Worm (Caenorhabditis elegans): ENCODE data around the gene cht-3.

Gene cht-3

DNA sequence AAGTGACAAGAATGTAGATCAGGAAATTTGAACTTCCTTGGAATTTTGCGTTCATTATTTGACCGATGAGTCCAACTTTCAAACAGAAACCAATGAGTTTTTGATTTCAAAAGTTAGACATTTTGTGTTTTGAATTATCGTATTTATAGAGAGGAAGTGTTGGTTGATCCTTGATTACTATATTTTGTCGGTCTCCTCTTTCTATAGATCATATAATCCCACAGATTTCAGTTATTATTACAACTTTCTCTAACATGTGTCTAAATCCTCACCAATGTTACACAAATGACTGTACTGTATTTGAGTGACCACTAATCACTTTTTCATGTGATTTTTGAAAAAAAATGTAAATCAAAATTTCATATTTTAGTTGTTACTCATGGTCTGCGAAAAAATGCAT is 38.9 kb upstream of the cht-3 start, which contains the start of gene B0478.3:
TSS of gene B0478.3 (minus strand) at position 101 of the 400 bp plus-strand sequence.
- no peak for TF ChIP-seq nfya-1 (tag; optimal IDR thresholded peaks at IDR 0.05; ENCODE audit: insufficient read depth)
- no peak for TF ChIP-seq snpc-4 (tag; optimal IDR thresholded peaks at IDR 0.05)
- no peak for TF ChIP-seq eor-1 (tag; optimal IDR thresholded peaks at IDR 0.05)
- no peak for TF ChIP-seq aly-2 (tag; optimal IDR thresholded peaks at IDR 0.05)

- no peak for TF ChIP-seq ztf-11 (tag; optimal IDR thresholded peaks at IDR 0.05)
- no peak for TF ChIP-seq nhr-28 (tag; optimal IDR thresholded peaks at IDR 0.05)
- no peak for TF ChIP-seq ama-1 (optimal IDR thresholded peaks at IDR 0.05)
- no peak for TF ChIP-seq ceh-82 (tag; optimal IDR thresholded peaks at IDR 0.05)
- TF ChIP-seq nhr-76 (tag; optimal IDR thresholded peaks at IDR 0.05) = no peak
- TF ChIP-seq lsy-12 (tag; optimal IDR thresholded peaks at IDR 0.05) = no peak
Observed at ce11 chrIV:6965192-6965591, 38.2 kb upstream of the cht-3 start, which contains the start of gene ZK381.2. TSS of gene ZK381.2 (plus strand) at chrIV:6965492.

ce11 chrIV:6970271-6970670 is 33.2 kb upstream of the cht-3 start, which contains the start of gene ZK381.8:
TSS of gene ZK381.8 (minus strand) at chrIV:6970371.
- TF ChIP-seq nfya-1 (tag; optimal IDR thresholded peaks at IDR 0.05; ENCODE audit: insufficient read depth) = no peak
- TF ChIP-seq eor-1 (tag; optimal IDR thresholded peaks at IDR 0.05) = no peak
- no peak for TF ChIP-seq nhr-11 (tag; optimal IDR thresholded peaks at IDR 0.05)
- TF ChIP-seq elt-2 (tag; optimal IDR thresholded peaks at IDR 0.05) = no peak
- TF ChIP-seq lin-39 (tag; optimal IDR thresholded peaks at IDR 0.05) = no peak

- TF ChIP-seq fos-1 (tag; optimal IDR thresholded peaks at IDR 0.05) (no peak), ama-1 (optimal IDR thresholded peaks at IDR 0.05) (no peak), ztf-11 (tag; optimal IDR thresholded peaks at IDR 0.05) (no peak), unc-39 (tag; optimal IDR thresholded peaks at IDR 0.05) (no peak), daf-12 (tag; optimal IDR thresholded peaks at IDR 0.05) (no peak), aly-2 (tag; optimal IDR thresholded peaks at IDR 0.05) (no peak), mdl-1 (tag; optimal IDR thresholded peaks at IDR 0.05) (no peak), egl-27 (tag; optimal IDR thresholded peaks at IDR 0.05) (no peak), lin-39 (tag; optimal IDR thresholded peaks at IDR 0.05) (no peak), snpc-4 (tag; optimal IDR thresholded peaks at IDR 0.05) (no peak), nhr-76 (tag; optimal IDR thresholded peaks at IDR 0.05) (no peak), ceh-9 (tag; optimal IDR thresholded peaks at IDR 0.05) (no peak), nhr-28 (tag; optimal IDR thresholded peaks at IDR 0.05) (no peak), jun-1 (tag; optimal IDR thresholded peaks at IDR 0.05) (no peak), ceh-28 (tag; optimal IDR thresholded peaks at IDR 0.05) (no peak), sea-2 (GFP tag; optimal IDR thresholded peaks at IDR 0.05) (no peak), lsy-12 (tag; optimal IDR thresholded peaks at IDR 0.05) (no peak), nhr-12 (tag; optimal IDR thresholded peaks at IDR 0.05) (no peak), zag-1 (tag; optimal IDR thresholded peaks at IDR 0.05) (no peak)
Observed at ce11 chrIV:6971213-6971612, 32.2 kb upstream of the cht-3 start, which contains the start of gene ZK381.62. TSS of gene ZK381.62 (minus strand) at chrIV:6971313.

DNA sequence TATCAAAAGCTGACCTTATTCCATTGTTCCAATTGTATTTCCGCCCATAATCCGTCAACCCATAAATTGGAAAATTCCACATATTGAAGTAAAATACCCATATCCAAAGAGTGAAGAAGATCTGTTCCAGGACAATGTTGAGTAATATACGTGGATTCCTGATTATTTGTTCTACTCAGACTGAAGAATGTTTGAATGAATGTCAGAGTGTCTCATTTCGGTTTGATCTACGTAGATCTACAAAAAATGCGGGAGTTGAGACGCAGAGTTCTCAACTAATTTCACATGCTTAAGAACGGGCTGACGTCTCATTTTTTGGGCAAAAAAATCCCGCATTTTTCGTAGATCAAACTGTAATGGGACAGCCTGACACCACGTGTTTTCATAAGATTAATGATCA is 31.0 kb upstream of the cht-3 start, which contains the start of gene nhr-249:
TSS of gene nhr-249 (minus strand) at position 101 of the 400 bp plus-strand sequence.
- TF ChIP-seq ZK546.5 (tag; optimal IDR thresholded peaks at IDR 0.05) = no peak
- TF ChIP-seq lsy-12 (tag; optimal IDR thresholded peaks at IDR 0.05) = no peak
- TF ChIP-seq jun-1 (tag; optimal IDR thresholded peaks at IDR 0.05) = no peak
- no peak for TF ChIP-seq aly-2 (tag; optimal IDR thresholded peaks at IDR 0.05)
- TF ChIP-seq fkh-10 (GFP tag; optimal IDR thresholded peaks at IDR 0.05) = no peak
- no peak for TF ChIP-seq ceh-9 (tag; optimal IDR thresholded peaks at IDR 0.05)
- no peak for TF ChIP-seq snpc-4 (tag; optimal IDR thresholded peaks at IDR 0.05)
- TF ChIP-seq ama-1 (optimal IDR thresholded peaks at IDR 0.05) = no peak
- TF ChIP-seq R02D3.7 (tag; optimal IDR thresholded peaks at IDR 0.05) = no peak
- no peak for TF ChIP-seq nhr-12 (tag; optimal IDR thresholded peaks at IDR 0.05)

DNA sequence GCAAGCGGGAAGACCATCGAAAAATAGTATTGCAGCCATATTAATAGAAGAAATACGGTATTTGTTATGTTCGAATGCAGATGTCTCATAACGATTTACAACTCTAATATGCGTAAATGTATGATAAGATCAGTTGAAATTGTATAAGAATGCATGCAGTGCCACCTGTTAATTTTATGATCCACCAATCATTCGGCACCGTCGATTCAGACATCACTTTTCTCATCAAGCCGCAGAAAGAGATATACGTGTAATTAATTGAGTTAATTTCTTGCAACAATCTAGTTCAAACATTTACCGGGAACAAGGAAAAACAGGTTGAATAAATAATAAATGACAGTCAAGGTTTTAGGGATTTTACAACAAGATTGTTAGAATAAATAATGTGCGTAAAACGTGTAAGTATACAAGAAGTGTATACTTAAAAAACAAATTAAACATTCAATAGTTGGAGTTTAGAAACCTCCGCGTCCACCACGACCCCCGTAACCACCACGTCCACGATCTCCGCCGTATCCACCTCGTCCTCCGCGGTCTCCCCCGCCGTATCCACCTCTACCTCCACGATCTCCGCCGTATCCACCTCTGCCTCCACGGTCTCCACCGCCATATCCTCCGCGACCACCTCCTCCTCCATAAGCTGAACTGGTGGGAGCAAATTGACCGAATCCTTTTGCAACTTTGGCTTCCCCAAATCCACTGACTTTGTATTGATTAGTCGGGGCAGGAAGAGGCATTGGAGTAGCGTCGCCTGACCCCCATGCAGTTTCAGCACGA is 29.1 kb upstream of the cht-3 start:
- TF ChIP-seq ceh-16 (tag; optimal IDR thresholded peaks at IDR 0.05) (no peak), tbx-2 (tag; optimal IDR thresholded peaks at IDR 0.05) (no peak), egl-27 (tag; optimal IDR thresholded peaks at IDR 0.05) (no peak)

Measured in whole organism, L3 larva.